Worm (Caenorhabditis elegans) whole organism, mixed stage, embryonic: Measurements from ENCODE around the gene nspe-4.

Source experiments
- ces-1 ChIP-seq: fragments of 150-350 bp; optimal IDR thresholded peaks from 2 replicates; lab custom pipeline; 2014; ENCODE audit warnings: missing biosample characterization, missing genetic modification reagents, missing genetic modification characterization
- cnd-1 ChIP-seq: fragments of 200-800 bp; sonication (Bioruptor generic); optimal IDR thresholded peaks from 2 replicates; lab custom pipeline; 2018; ENCODE audit warnings: mild to moderate bottlenecking, missing genetic modification characterization, missing compliant biosample characterization
- hlh-1 ChIP-seq: fragments of 150-350 bp; optimal IDR thresholded peaks from 2 replicates; lab custom pipeline; 2014; ENCODE audit warnings: missing biosample characterization, missing genetic modification reagents, missing genetic modification characterization
- snpc-4 ChIP-seq: fragments of 150-350 bp; optimal IDR thresholded peaks from 2 replicates; lab custom pipeline; 2014; ENCODE audit warnings: missing biosample characterization, missing genetic modification characterization

The nspe-4 gene

ce11 chrII:12659676-12660371, 47.5 kb downstream of the nspe-4 start:
- TF ChIP-seq ces-1 (GFP tag; lab: Kevin White, UChicago) (peak; percentile 36), hlh-1 (peak; percentile 66), cnd-1 (tag; lab: Kevin White, UChicago) (no peak)

- TF ChIP-seq snpc-4 (tag; lab: Kevin White, UChicago): no peak
Measured at ce11 chrII:12661930-12662329, 49.6 kb downstream of the nspe-4 start.
